Fruit fly (Drosophila melanogaster) whole organism, wandering third instar larva: ENCODE data around the gene CG10140.

Source experiments
- Abd-B ChIP-seq: fragments of >200 bp; optimal IDR thresholded peaks from 2 replicates; lab custom pipeline; 2017; ENCODE audit warnings: missing biosample characterization, missing genetic modification characterization
- CG32264 ChIP-seq: fragments of 200-800 bp; sonication (Bioruptor generic); optimal IDR thresholded peaks from 2 replicates; lab custom pipeline; 2016; ENCODE audit warnings: missing biosample characterization, missing genetic modification characterization
- CG9705 ChIP-seq: fragments of 200-800 bp; sonication (Bioruptor generic); optimal IDR thresholded peaks from 2 replicates; lab custom pipeline; 2018; ENCODE audit warnings: missing biosample characterization, mild to moderate bottlenecking, missing genetic modification characterization
- CrebA ChIP-seq: fragments of 200-800 bp; sonication (Bioruptor generic); optimal IDR thresholded peaks from 2 replicates; lab custom pipeline; 2016; ENCODE audit warnings: missing biosample characterization, mild to moderate bottlenecking, missing genetic modification characterization, borderline replicate concordance
- Dfd ChIP-seq: fragments of >200 bp; optimal IDR thresholded peaks from 2 replicates; lab custom pipeline; 2017; ENCODE audit warnings: missing biosample characterization, missing genetic modification characterization
- Dif ChIP-seq: fragments of 200-275, 200-300 bp; sonication (Bioruptor generic); optimal IDR thresholded peaks from 2 replicates; lab custom pipeline; 2018; ENCODE audit warnings: missing biosample characterization, missing genetic modification characterization; ENCODE audit not compliant: partially characterized antibody
- GATAd ChIP-seq: sonication (Bioruptor generic); optimal IDR thresholded peaks from 2 replicates; lab custom pipeline; 2016; ENCODE audit warnings: missing biosample characterization, missing genetic modification characterization
- HLH106 ChIP-seq: fragments of 200-800 bp; optimal IDR thresholded peaks from 3 replicates; lab custom pipeline; 2019; ENCODE audit warnings: missing biosample characterization, mild to moderate bottlenecking, missing genetic modification characterization, moderate library complexity
- Hnf4 ChIP-seq: fragments of 200-800 bp; sonication (Bioruptor generic); optimal IDR thresholded peaks from 2 replicates; lab custom pipeline; 2016; ENCODE audit warnings: missing biosample characterization, mild to moderate bottlenecking, missing genetic modification characterization
- Hr78 ChIP-seq: fragments of >200 bp; optimal IDR thresholded peaks from 2 replicates; lab custom pipeline; 2017; ENCODE audit warnings: missing biosample characterization, missing genetic modification characterization
- Hr83 ChIP-seq: fragments of 200-300 bp; sonication (Bioruptor generic); optimal IDR thresholded peaks from 2 replicates; lab custom pipeline; 2016; ENCODE audit warnings: missing biosample characterization, mild to moderate bottlenecking, missing genetic modification characterization, moderate library complexity; ENCODE audit not compliant: poor library complexity, severe bottlenecking
- Jra ChIP-seq: sonication (Bioruptor generic); optimal IDR thresholded peaks from 2 replicates; lab custom pipeline; 2016; ENCODE audit warnings: missing biosample characterization, missing genetic modification characterization
- Mio ChIP-seq: sonication (Bioruptor generic); optimal IDR thresholded peaks from 2 replicates; lab custom pipeline; 2016; ENCODE audit warnings: missing biosample characterization, missing genetic modification characterization
- Myc ChIP-seq: fragments of >200 bp; optimal IDR thresholded peaks from 2 replicates; lab custom pipeline; 2017
- N ChIP-seq: fragments of >200 bp; optimal IDR thresholded peaks from 2 replicates; lab custom pipeline; 2018; ENCODE audit warnings: missing biosample characterization, missing external identifiers, missing genetic modification characterization
- OdsH ChIP-seq: fragments of 200-800 bp; sonication (Bioruptor generic); optimal IDR thresholded peaks from 2 replicates; lab custom pipeline; 2016; ENCODE audit warnings: missing biosample characterization, mild to moderate bottlenecking, missing genetic modification characterization
- Rel ChIP-seq, 2 experiments: fragments of 200-800 bp; sonication (Bioruptor generic) in 1 of 2; optimal IDR thresholded peaks; 2 replicates in 1 of 2; 3 replicates in 1 of 2; lab custom pipeline; 2016 to 2019; ENCODE audit warnings: mild to moderate bottlenecking in 2 of 2, missing biosample characterization in 2 of 2, missing genetic modification characterization in 2 of 2, moderate library complexity in 1 of 2
- Sp1 ChIP-seq: fragments of 200-800 bp; sonication (Bioruptor generic); optimal IDR thresholded peaks from 3 replicates; lab custom pipeline; 2019; ENCODE audit warnings: missing biosample characterization, mild to moderate bottlenecking, missing genetic modification characterization, moderate library complexity
- Vsx2 ChIP-seq: fragments of 200-300, 225-300 bp; sonication (Bioruptor generic); optimal IDR thresholded peaks from 2 replicates; lab custom pipeline; 2018; ENCODE audit warnings: missing biosample characterization, missing genetic modification characterization; ENCODE audit not compliant: partially characterized antibody
- br ChIP-seq: fragments of 200-800 bp; sonication (Bioruptor generic); optimal IDR thresholded peaks from 2 replicates; lab custom pipeline; 2016; ENCODE audit warnings: missing biosample characterization, missing genetic modification characterization
- brk ChIP-seq: fragments of 200-800 bp; sonication (Bioruptor generic); optimal IDR thresholded peaks from 2 replicates; lab custom pipeline; 2016; ENCODE audit warnings: missing biosample characterization, mild to moderate bottlenecking, missing genetic modification characterization
- dl ChIP-seq, 2 experiments: fragments of 175-275, 200-275 bp in 1 of 2; fragments of 200-275 bp in 1 of 2; sonication (Bioruptor generic); optimal IDR thresholded peaks; lab custom pipeline; 2018; ENCODE audit warnings: mild to moderate bottlenecking in 2 of 2, missing biosample characterization in 2 of 2, missing genetic modification characterization in 2 of 2, moderate library complexity in 2 of 2; ENCODE audit not compliant: partially characterized antibody in 2 of 2, insufficient read depth in 1 of 2
- dmrt93B ChIP-seq: fragments of 200-800 bp; sonication (Bioruptor generic); optimal IDR thresholded peaks from 2 replicates; lab custom pipeline; 2018; ENCODE audit warnings: missing biosample characterization, mild to moderate bottlenecking, missing genetic modification characterization
- dsf ChIP-seq: sonication (Bioruptor generic); optimal IDR thresholded peaks from 2 replicates; lab custom pipeline; 2016; ENCODE audit warnings: missing biosample characterization, missing genetic modification characterization, borderline replicate concordance
- ey ChIP-seq: fragments of 200-800 bp; sonication (Bioruptor generic); optimal IDR thresholded peaks from 2 replicates; lab custom pipeline; 2016; ENCODE audit warnings: missing biosample characterization, missing genetic modification characterization
- foxo ChIP-seq, 2 experiments: fragments of 200-800 bp; sonication (Bioruptor generic); optimal IDR thresholded peaks; 2 replicates in 1 of 2; 3 replicates in 1 of 2; lab custom pipeline; 2016 to 2017; ENCODE audit warnings: missing biosample characterization in 2 of 2, missing genetic modification characterization in 2 of 2
- fru ChIP-seq: fragments of 200-800 bp; sonication (Bioruptor generic); optimal IDR thresholded peaks from 3 replicates; lab custom pipeline; 2016; ENCODE audit warnings: missing biosample characterization, mild to moderate bottlenecking, missing genetic modification characterization
- h ChIP-seq: fragments of 200-800 bp; sonication (Bioruptor generic); optimal IDR thresholded peaks from 3 replicates; lab custom pipeline; 2016; ENCODE audit warnings: missing biosample characterization, mild to moderate bottlenecking, missing genetic modification characterization
- jim ChIP-seq: fragments of 175-275, 200-325 bp; sonication (Bioruptor generic); optimal IDR thresholded peaks from 2 replicates; lab custom pipeline; 2016; ENCODE audit warnings: missing biosample characterization, mild to moderate bottlenecking, missing genetic modification characterization
- lola ChIP-seq: fragments of >200 bp; optimal IDR thresholded peaks from 2 replicates; lab custom pipeline; 2017; ENCODE audit warnings: missing biosample characterization, missing genetic modification characterization
- pan ChIP-seq: fragments of >200 bp; optimal IDR thresholded peaks from 2 replicates; lab custom pipeline; 2017
- psq ChIP-seq: fragments of 200-800 bp; sonication (Bioruptor generic); optimal IDR thresholded peaks from 3 replicates; lab custom pipeline; 2017; ENCODE audit warnings: missing biosample characterization, mild to moderate bottlenecking, missing genetic modification characterization, moderate library complexity
- rgr ChIP-seq: fragments of 200-800 bp; sonication (Bioruptor generic); optimal IDR thresholded peaks from 3 replicates; lab custom pipeline; 2016; ENCODE audit warnings: missing biosample characterization, mild to moderate bottlenecking, missing genetic modification characterization
- sage ChIP-seq: fragments of 200-800 bp; sonication (Bioruptor generic); optimal IDR thresholded peaks from 2 replicates; lab custom pipeline; 2016; ENCODE audit warnings: missing biosample characterization, mild to moderate bottlenecking, missing genetic modification characterization
- sv ChIP-seq: fragments of 200-800 bp; sonication (Bioruptor generic); optimal IDR thresholded peaks from 3 replicates; lab custom pipeline; 2016; ENCODE audit warnings: missing biosample characterization, missing genetic modification characterization
- tai ChIP-seq: sonication (Bioruptor generic); optimal IDR thresholded peaks from 2 replicates; lab custom pipeline; 2016; ENCODE audit warnings: missing biosample characterization, missing genetic modification characterization
- usp ChIP-seq: fragments of >200 bp; optimal IDR thresholded peaks from 2 replicates; lab custom pipeline; 2017; ENCODE audit warnings: missing biosample characterization, missing genetic modification characterization
- woc ChIP-seq: sonication (Bioruptor generic); optimal IDR thresholded peaks from 2 replicates; lab custom pipeline; 2016; ENCODE audit warnings: missing biosample characterization, mild to moderate bottlenecking, missing genetic modification characterization

Gene CG10140

DNA sequence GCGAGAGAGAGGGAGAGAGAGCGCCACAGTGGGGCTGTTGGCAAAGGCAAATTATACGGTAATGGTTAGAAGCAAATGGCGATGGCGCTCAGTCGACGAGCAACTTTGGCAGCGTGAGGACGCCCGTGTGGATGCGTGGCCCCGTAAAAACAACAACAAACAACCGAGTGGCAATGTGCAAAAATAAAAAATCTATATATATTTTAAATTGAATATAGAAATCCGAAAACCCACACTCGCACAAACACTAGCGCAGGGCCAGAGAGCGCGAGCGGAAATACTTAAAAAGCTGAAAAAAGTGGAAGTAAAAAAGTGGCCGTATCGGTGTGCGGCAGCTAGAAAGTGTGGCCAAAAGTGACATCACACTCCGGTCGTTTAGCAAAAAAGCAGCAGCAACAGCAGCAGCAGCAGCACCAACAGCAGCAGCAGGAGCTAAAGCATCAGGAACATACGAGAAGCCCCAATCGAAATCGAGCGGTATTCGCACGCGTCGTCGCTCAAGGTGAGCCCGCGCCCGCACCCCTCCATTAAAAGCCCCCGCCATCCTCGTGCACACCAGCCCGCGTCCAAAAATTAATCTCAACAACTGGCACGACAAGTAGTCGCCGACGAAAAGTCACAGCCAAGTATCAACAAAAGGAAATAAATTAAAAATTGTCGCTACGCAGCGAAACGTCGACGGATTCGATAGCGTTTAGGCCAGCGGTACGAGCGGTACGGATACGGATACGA is 37.3 kb upstream of the CG10140 start, which contains the start of gene stv:
TSS of gene stv (plus strand) at position 89 of the 732 bp plus-strand sequence.
- TF ChIP-seq Rel (GFP tag; optimal IDR thresholded peaks at IDR 0.05; lab: Kevin White, UChicago) (no peak), Rel (tag; optimal IDR thresholded peaks at IDR 0.05; lab: Kevin White, UChicago) (peak; percentile 66), HLH106 (tag; lab: Kevin White, UChicago) (peak; percentile 2), jim (GFP tag; lab: Kevin White, UChicago) (peak; percentile 73), pan (lab: Kevin White, UChicago) (no peak), h (GFP tag; lab: Kevin White, UChicago) (peak; percentile 12), Dfd (GFP tag; lab: Kevin White, UChicago) (peak; percentile 72)

DNA sequence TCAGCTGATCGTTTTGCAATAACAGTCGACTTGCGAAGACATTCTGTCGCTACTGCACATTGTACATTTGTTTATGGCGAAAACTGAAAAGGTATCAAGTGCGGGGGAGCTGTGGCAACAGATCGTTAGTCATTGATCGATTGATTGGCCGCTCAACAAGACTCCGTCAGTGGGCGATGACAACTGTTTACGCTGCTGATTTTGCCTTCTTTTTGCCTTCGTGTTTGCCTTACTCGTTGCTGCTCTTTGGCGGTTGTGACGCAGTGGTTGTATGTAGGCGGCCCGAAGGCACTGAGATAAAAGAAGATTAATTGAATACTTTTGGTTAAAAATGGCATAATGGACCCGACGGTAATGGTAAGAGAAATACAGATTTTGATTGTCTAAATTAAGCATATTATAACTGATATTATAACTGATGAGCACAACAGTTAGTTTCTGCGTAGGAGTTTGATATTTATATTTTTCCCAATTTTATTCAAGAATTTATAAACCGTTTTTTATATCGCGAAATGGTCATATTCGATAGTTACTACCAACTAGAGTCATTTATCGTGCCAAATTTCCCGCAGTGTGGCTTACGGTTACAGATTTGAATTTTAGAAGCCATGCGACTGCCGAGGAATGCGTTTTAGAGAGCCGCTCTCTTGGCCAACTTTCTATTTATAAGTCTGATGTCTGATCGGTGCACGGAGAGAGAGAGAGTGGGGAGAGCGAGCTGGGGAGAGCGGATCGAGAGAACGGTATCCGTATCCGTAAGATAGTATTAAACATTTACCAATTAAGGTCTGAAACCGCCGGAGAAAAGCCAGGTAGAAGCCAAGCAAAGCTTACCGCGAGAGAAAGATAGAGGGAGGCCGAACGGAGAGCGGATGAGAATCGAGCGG is 36.5 kb upstream of the CG10140 start:
- TF ChIP-seq Hr83 (GFP tag; lab: Kevin White, UChicago) (peak; percentile 59), Sp1 (GFP tag; lab: Kevin White, UChicago) (peak; percentile 86), Dif (GFP tag; lab: Kevin White, UChicago) (peak; percentile 97), CG9705 (GFP tag; lab: Kevin White, UChicago) (no peak), HLH106 (tag; lab: Kevin White, UChicago) (peak; percentile 86), lola (GFP tag; lab: Kevin White, UChicago) (no peak), Hr78 (GFP tag; lab: Kevin White, UChicago) (no peak), CrebA (GFP tag; lab: Kevin White, UChicago) (no peak), pan (lab: Kevin White, UChicago) (no peak), N (GFP tag; lab: Kevin White, UChicago) (no peak), brk (GFP tag; lab: Kevin White, UChicago) (peak; percentile 71), tai (GFP tag; lab: Kevin White, UChicago) (no peak), fru (GFP tag; lab: Kevin White, UChicago) (peak; percentile 90), Jra (GFP tag; lab: Kevin White, UChicago) (no peak), OdsH (GFP tag; lab: Kevin White, UChicago) (peak; percentile 94), Abd-B (GFP tag; lab: Kevin White, UChicago) (no peak), foxo (GFP tag; optimal IDR thresholded peaks at IDR 0.05; lab: Kevin White, UChicago) (peak in 1 of 2 experiments; percentile 91), CG32264 (peak; percentile 47), Hnf4 (peak; percentile 68), dmrt93B (GFP tag; lab: Kevin White, UChicago) (peak; percentile 80), GATAd (no peak), h (GFP tag; lab: Kevin White, UChicago) (peak; percentile 93), woc (GFP tag; lab: Kevin White, UChicago) (peak; percentile 58), rgr (GFP tag; lab: Kevin White, UChicago) (peak; percentile 90), br (peak; percentile 83), dl (GFP tag; optimal IDR thresholded peaks at IDR 0.05; lab: Kevin White, UChicago; ENCODE audit: insufficient read depth in 1 of 2, partially characterized antibody in 2 of 2) (peak; percentile 91 to 95), dsf (GFP tag; lab: Kevin White, UChicago) (no peak), Mio (GFP tag; lab: Kevin White, UChicago) (no peak), usp (no peak), jim (GFP tag; lab: Kevin White, UChicago) (no peak), Myc (lab: Kevin White, UChicago) (no peak), sage (GFP tag; lab: Kevin White, UChicago) (peak; percentile 34), sv (GFP tag; lab: Kevin White, UChicago) (peak; percentile 77), Rel (GFP tag; optimal IDR thresholded peaks at IDR 0.05; lab: Kevin White, UChicago) (no peak), Rel (tag; optimal IDR thresholded peaks at IDR 0.05; lab: Kevin White, UChicago) (no peak), Vsx2 (GFP tag; lab: Kevin White, UChicago) (peak; percentile 91), psq (GFP tag; lab: Kevin White, UChicago) (peak; percentile 87), ey (peak; percentile 88), Dfd (GFP tag; lab: Kevin White, UChicago) (no peak)
